Fruit fly (Drosophila melanogaster) whole organism, embryonic: ENCODE data around the gene CG9643.

ENCODE experiments used
- Aef1 ChIP-seq: fragments of 200-800 bp; sonication (Bioruptor generic); IDR thresholded peaks from 3 replicates; pipeline ENCODE4 v1.3.6; 2022; ENCODE audit warnings: missing biosample characterization, missing genetic modification characterization
- Asciz ChIP-seq: fragments of 200-800 bp; sonication (Bioruptor generic); optimal IDR thresholded peaks from 2 replicates; lab custom pipeline; 2017; ENCODE audit warnings: missing biosample characterization, mild to moderate bottlenecking, missing genetic modification characterization, missing genetic modification reagents
- Atf6 ChIP-seq: fragments of 200-800 bp; sonication (Bioruptor generic); IDR thresholded peaks from 2 replicates; pipeline ENCODE4 v1.3.6; 2022; ENCODE audit warnings: missing biosample characterization, missing genetic modification characterization
- CG1024 ChIP-seq: fragments of 200-800 bp; sonication (Bioruptor generic); IDR thresholded peaks from 2 replicates; pipeline ENCODE4 v1.3.6; 2022; ENCODE audit warnings: missing biosample characterization, missing genetic modification characterization
- CG10543 ChIP-seq: fragments of 200-800 bp; sonication (Bioruptor generic); optimal IDR thresholded peaks from 3 replicates; lab custom pipeline; 2017; ENCODE audit warnings: missing biosample characterization, mild to moderate bottlenecking, missing genetic modification characterization, moderate library complexity
- CG11247 ChIP-seq: fragments of 200-800 bp; sonication (Bioruptor generic); IDR thresholded peaks from 2 replicates; pipeline ENCODE4 v1.3.6; 2022; ENCODE audit warnings: missing biosample characterization, missing genetic modification characterization
- CG12071 ChIP-seq: fragments of 200-800 bp; sonication (Bioruptor generic); optimal IDR thresholded peaks from 3 replicates; lab custom pipeline; 2018; ENCODE audit warnings: missing biosample characterization, mild to moderate bottlenecking, missing genetic modification characterization
- CG13424 ChIP-seq: fragments of 200-800 bp; sonication (Bioruptor generic); optimal IDR thresholded peaks from 2 replicates; lab custom pipeline; 2019; ENCODE audit warnings: missing biosample characterization, mild to moderate bottlenecking, missing genetic modification characterization, moderate library complexity
- CG14050 ChIP-seq: fragments of 200-800 bp; sonication (Bioruptor generic); IDR thresholded peaks from 3 replicates; pipeline ENCODE4 v1.3.6; 2022; ENCODE audit warnings: missing biosample characterization, missing genetic modification characterization
- CG14965 ChIP-seq: fragments of 200-800 bp; sonication (Bioruptor generic); optimal IDR thresholded peaks from 2 replicates; lab custom pipeline; 2016; ENCODE audit warnings: missing biosample characterization, missing genetic modification characterization, borderline replicate concordance
- CG15696 ChIP-seq: fragments of 200-800 bp; sonication (Bioruptor generic); optimal IDR thresholded peaks from 2 replicates; lab custom pipeline; 2019; ENCODE audit warnings: missing biosample characterization, mild to moderate bottlenecking, missing genetic modification characterization, moderate library complexity
- CG16813 ChIP-seq: fragments of 200-800 bp; sonication (Bioruptor generic); IDR thresholded peaks from 3 replicates; pipeline ENCODE4 v1.3.6; 2022; ENCODE audit warnings: missing biosample characterization, missing genetic modification characterization; ENCODE audit not compliant: partially characterized antibody
- CG1792 ChIP-seq: fragments of 200-800 bp; sonication (Bioruptor generic); optimal IDR thresholded peaks from 2 replicates; lab custom pipeline; 2016; ENCODE audit warnings: missing biosample characterization, missing genetic modification characterization
- CG32767 ChIP-seq: fragments of 200-800 bp; sonication (Bioruptor generic); IDR thresholded peaks from 2 replicates; pipeline ENCODE4 v1.3.6; 2022; ENCODE audit warnings: missing biosample characterization, missing genetic modification characterization
- CG3281 ChIP-seq: fragments of 200-800 bp; sonication (Bioruptor generic); optimal IDR thresholded peaks from 3 replicates; lab custom pipeline; 2017; ENCODE audit warnings: missing biosample characterization, mild to moderate bottlenecking, missing genetic modification characterization
- CG33213 ChIP-seq: fragments of 200-800 bp; sonication (Bioruptor generic); optimal IDR thresholded peaks from 3 replicates; lab custom pipeline; 2016; ENCODE audit warnings: missing biosample characterization, missing genetic modification characterization
- CG7372 ChIP-seq: fragments of 200-800 bp; sonication (Bioruptor generic); IDR thresholded peaks from 2 replicates; pipeline ENCODE4 v1.3.6; 2022; ENCODE audit warnings: missing biosample characterization, missing genetic modification characterization
- CG7839 ChIP-seq: fragments of 200-800 bp; sonication (Bioruptor generic); optimal IDR thresholded peaks from 3 replicates; lab custom pipeline; 2018; ENCODE audit warnings: missing biosample characterization, mild to moderate bottlenecking, missing genetic modification characterization, moderate library complexity
- CG7928 ChIP-seq: fragments of 200-800 bp; sonication (Bioruptor generic); optimal IDR thresholded peaks from 2 replicates; lab custom pipeline; 2017; ENCODE audit warnings: missing biosample characterization, mild to moderate bottlenecking, missing genetic modification characterization
- CG7987 ChIP-seq: fragments of 200-800 bp; sonication (Bioruptor generic); optimal IDR thresholded peaks from 2 replicates; lab custom pipeline; 2018; ENCODE audit warnings: missing biosample characterization, mild to moderate bottlenecking, missing genetic modification characterization, moderate library complexity
- CG8089 ChIP-seq: fragments of 200-800 bp; sonication (Bioruptor generic); optimal IDR thresholded peaks from 3 replicates; lab custom pipeline; 2016; ENCODE audit warnings: missing biosample characterization, missing genetic modification characterization
- CG8290 ChIP-seq, 3 experiments: fragments of 200-800 bp; sonication (Bioruptor generic); optimal IDR thresholded peaks; 2 replicates each; lab custom pipeline; 2016 to 2019; ENCODE audit warnings: missing biosample characterization in 3 of 3, missing genetic modification characterization in 3 of 3, mild to moderate bottlenecking in 2 of 3, moderate library complexity in 1 of 3
- Deaf1 ChIP-seq: fragments of 200-800 bp; optimal IDR thresholded peaks from 3 replicates; lab custom pipeline; 2019; ENCODE audit warnings: missing biosample characterization, mild to moderate bottlenecking, missing genetic modification characterization, moderate library complexity
- Doc2 ChIP-seq: fragments of 200-800 bp; sonication (Bioruptor generic); IDR thresholded peaks from 2 replicates; pipeline ENCODE4 v1.3.6; 2022; ENCODE audit warnings: missing biosample characterization, missing genetic modification characterization
- ERR ChIP-seq: fragments of 200-800 bp; sonication (Bioruptor generic); optimal IDR thresholded peaks from 2 replicates; lab custom pipeline; 2016; ENCODE audit warnings: missing biosample characterization, missing genetic modification characterization
- Hmr ChIP-seq: fragments of 200-800 bp; sonication (Bioruptor generic); optimal IDR thresholded peaks from 3 replicates; lab custom pipeline; 2017; ENCODE audit warnings: mild to moderate bottlenecking, missing biosample characterization, missing genetic modification reagents, missing genetic modification characterization
- Kr ChIP-seq: fragments of 200-800 bp; sonication (Bioruptor generic); optimal IDR thresholded peaks from 2 replicates; lab custom pipeline; 2017; ENCODE audit warnings: missing biosample characterization, mild to moderate bottlenecking, missing genetic modification characterization
- Myb ChIP-seq: fragments of 200-800 bp; sonication (Bioruptor generic); optimal IDR thresholded peaks from 2 replicates; lab custom pipeline; 2016; ENCODE audit warnings: missing biosample characterization, missing genetic modification characterization
- NfI ChIP-seq: fragments of 200-800 bp; sonication (Bioruptor generic); optimal IDR thresholded peaks from 3 replicates; lab custom pipeline; 2018; ENCODE audit warnings: missing biosample characterization, mild to moderate bottlenecking, missing genetic modification characterization, moderate library complexity
- Scr ChIP-seq: fragments of 200-800 bp; sonication (Bioruptor generic); IDR thresholded peaks from 2 replicates; pipeline ENCODE4 v1.3.6; 2022; ENCODE audit warnings: missing biosample characterization, missing genetic modification characterization; ENCODE audit not compliant: partially characterized antibody
- Ssrp ChIP-seq: fragments of 200-800 bp; sonication (Bioruptor generic); optimal IDR thresholded peaks from 2 replicates; lab custom pipeline; 2018; ENCODE audit warnings: missing biosample characterization, mild to moderate bottlenecking, missing genetic modification characterization, moderate library complexity
- disco-r ChIP-seq: fragments of 200-800 bp; sonication (Bioruptor generic); optimal IDR thresholded peaks from 2 replicates; lab custom pipeline; 2016; ENCODE audit warnings: missing biosample characterization, missing genetic modification characterization
- dmrt99B ChIP-seq: fragments of 200-800 bp; sonication (Bioruptor generic); optimal IDR thresholded peaks from 2 replicates; lab custom pipeline; 2018; ENCODE audit warnings: missing biosample characterization, mild to moderate bottlenecking, missing genetic modification characterization, moderate library complexity
- dysf ChIP-seq: fragments of 200-800 bp; sonication (Bioruptor generic); IDR thresholded peaks from 3 replicates; pipeline ENCODE4 v1.3.6; 2022; ENCODE audit warnings: missing biosample characterization, missing genetic modification characterization
- gem ChIP-seq: fragments of 200-800 bp; sonication (Bioruptor generic); optimal IDR thresholded peaks from 2 replicates; lab custom pipeline; 2019; ENCODE audit warnings: missing biosample characterization, mild to moderate bottlenecking, missing genetic modification characterization, moderate library complexity
- grn ChIP-seq: fragments of 200-800 bp; sonication (Bioruptor generic); optimal IDR thresholded peaks from 3 replicates; lab custom pipeline; 2017; ENCODE audit warnings: missing biosample characterization, missing genetic modification characterization
- lab ChIP-seq: fragments of 200-800 bp; sonication (Bioruptor generic); optimal IDR thresholded peaks from 3 replicates; lab custom pipeline; 2017; ENCODE audit warnings: missing biosample characterization, missing genetic modification characterization, mild to moderate bottlenecking, moderate library complexity, missing genetic modification reagents
- odd ChIP-seq: fragments of 200-800 bp; sonication (Bioruptor generic); optimal IDR thresholded peaks from 2 replicates; lab custom pipeline; 2017; ENCODE audit warnings: missing biosample characterization, mild to moderate bottlenecking, missing genetic modification characterization
- onecut ChIP-seq: fragments of 200-800 bp; sonication (Bioruptor generic); IDR thresholded peaks from 2 replicates; pipeline ENCODE4 v1.3.6; 2022; ENCODE audit warnings: missing biosample characterization, missing genetic modification characterization
- pan ChIP-seq, 4 experiments: fragments of >200 bp in 3 of 4; fragments of 200-800 bp in 1 of 4; sonication (Bioruptor generic) in 1 of 4; optimal IDR thresholded peaks in 3 of 4; IDR thresholded peaks in 1 of 4; 2 replicates each; pipeline versions ENCODE4 v1.3.6 to Lab custom; 2017 to 2022; ENCODE audit warnings: missing biosample characterization in 2 of 4, missing genetic modification characterization in 2 of 4, mixed read lengths in 1 of 4
- repo ChIP-seq: fragments of 200-800 bp; sonication (Bioruptor generic); optimal IDR thresholded peaks from 2 replicates; lab custom pipeline; 2016; ENCODE audit warnings: missing biosample characterization, missing genetic modification characterization
- row ChIP-seq: fragments of 200-800 bp; sonication (Bioruptor generic); IDR thresholded peaks from 3 replicates; pipeline ENCODE4 v1.3.6; 2022; ENCODE audit warnings: missing biosample characterization, missing genetic modification characterization
- sens-2 ChIP-seq: fragments of 200-800 bp; sonication (Bioruptor generic); IDR thresholded peaks from 2 replicates; pipeline ENCODE4 v1.3.6; 2022; ENCODE audit warnings: missing biosample characterization, missing genetic modification characterization
- sim ChIP-seq: fragments of 200-800 bp; sonication (Bioruptor generic); IDR thresholded peaks from 2 replicates; pipeline ENCODE4 v1.3.6; 2022; ENCODE audit warnings: missing biosample characterization, missing genetic modification characterization
- sisA ChIP-seq: fragments of 200-800 bp; sonication (Bioruptor generic); IDR thresholded peaks from 2 replicates; pipeline ENCODE4 v1.3.6; 2022; ENCODE audit warnings: missing biosample characterization, missing genetic modification characterization
- slbo ChIP-seq: fragments of 200-800 bp; sonication (Bioruptor generic); IDR thresholded peaks from 2 replicates; pipeline ENCODE4 v1.3.6; 2022; ENCODE audit warnings: missing biosample characterization, missing genetic modification characterization
- sna ChIP-seq: fragments of 200-800 bp; sonication (Bioruptor generic); IDR thresholded peaks from 2 replicates; pipeline ENCODE4 v1.3.6; 2022; ENCODE audit warnings: missing biosample characterization, missing genetic modification characterization; ENCODE audit not compliant: partially characterized antibody
- ttk ChIP-seq: fragments of 200-800 bp; sonication (Bioruptor generic); IDR thresholded peaks from 2 replicates; pipeline ENCODE4 v2.1.2; 2022; ENCODE audit warnings: missing biosample characterization, missing genetic modification characterization
- usp ChIP-seq: fragments of >200 bp; optimal IDR thresholded peaks from 2 replicates; lab custom pipeline; 2017; ENCODE audit warnings: missing biosample characterization, missing genetic modification characterization
- vvl ChIP-seq: fragments of 200-800 bp; sonication (Bioruptor generic); IDR thresholded peaks from 2 replicates; pipeline ENCODE4 v1.3.6; 2022; ENCODE audit warnings: missing biosample characterization, missing genetic modification characterization
- wdn ChIP-seq: fragments of 200-800 bp; sonication (Bioruptor generic); IDR thresholded peaks from 2 replicates; pipeline ENCODE4 v1.3.6; 2022; ENCODE audit warnings: missing biosample characterization, missing genetic modification characterization

CG9643 gene

dm6 chr2L:2942639-2943038, 36.4 kb downstream of the CG9643 start (continued):
- TF ChIP-seq sim (no peak), CG14050 (GFP tag; lab: Robert Waterston, UW) (no peak), Doc2 (GFP tag; lab: Robert Waterston, UW) (no peak), grn (GFP tag; lab: Kevin White, UChicago) (no peak), repo (no peak), Atf6 (GFP tag; lab: Robert Waterston, UW) (no peak), Scr (GFP tag; lab: Robert Waterston, UW) (no peak), Aef1 (GFP tag; lab: Robert Waterston, UW) (no peak), CG1792 (no peak), Deaf1 (no peak), sna (no peak), CG14965 (GFP tag; lab: Kevin White, UChicago) (no peak), CG8089 (no peak), usp (GFP tag; lab: Kevin White, UChicago) (no peak), CG12071 (GFP tag; lab: Kevin White, UChicago) (no peak), sisA (peak; percentile 41; the same call in 1 of the 2 replicates), odd (GFP tag; lab: Kevin White, UChicago) (no peak), CG8290 (GFP tag; optimal IDR thresholded peaks at IDR 0.05; lab: Kevin White, UChicago) (no peak), CG8290 (tag; optimal IDR thresholded peaks at IDR 0.05; lab: Kevin White, UChicago) (no peak), CG16813 (no peak), Kr (no peak), CG1024 (GFP tag; lab: Robert Waterston, UW) (no peak), CG7839 (tag; lab: Kevin White, UChicago) (peak; percentile 25), dmrt99B (peak; percentile 29), CG13424 (no peak), CG11247 (no peak), CG15696 (no peak), dysf (GFP tag; lab: Robert Waterston, UW) (0 out of 3 replicates have a peak, but pooled peaks have one; percentile 9), CG7372 (GFP tag; lab: Robert Waterston, UW) (no peak), Asciz (GFP tag; lab: Kevin White, UChicago) (no peak), NfI (GFP tag; lab: Kevin White, UChicago) (no peak), Myb (no peak), CG7928 (no peak), slbo (GFP tag; lab: Robert Waterston, UW) (peak; percentile 47; the same call in 1 of the 2 replicates), Ssrp (tag; lab: Kevin White, UChicago) (no peak), sens-2 (GFP tag; lab: Robert Waterston, UW) (no peak), wdn (no peak), row (GFP tag; lab: Robert Waterston, UW) (peak; percentile 20; the same call in 1 of the 3 replicates), lab (GFP tag; lab: Kevin White, UChicago) (peak; percentile 30), vvl (GFP tag; lab: Robert Waterston, UW) (no peak), CG10543 (no peak), CG3281 (GFP tag; lab: Kevin White, UChicago) (no peak), CG33213 (GFP tag; lab: Kevin White, UChicago) (no peak), onecut (GFP tag; lab: Robert Waterston, UW) (no peak), pan (optimal IDR thresholded peaks at IDR 0.05; lab: Kevin White, UChicago) (no peak), pan (GFP tag; optimal IDR thresholded peaks at IDR 0.05 in 1 of 2, IDR thresholded peaks at IDR 0.05 in 1 of 2) (peak in 1 of 2 experiments; percentile 34), ttk (GFP tag; lab: Robert Waterston, UW) (no peak), disco-r (GFP tag; lab: Kevin White, UChicago) (no peak), Hmr (peak; percentile 19), gem (tag; lab: Kevin White, UChicago) (peak; percentile 25), ERR (no peak), CG32767 (GFP tag; lab: Robert Waterston, UW) (no peak), CG7987 (GFP tag; lab: Kevin White, UChicago) (no peak)
